Fruit fly (Drosophila melanogaster) whole organism, prepupa: ENCODE results near the gene CG13028.

Source experiments
- Blimp-1 ChIP-seq: fragments of 200-800 bp; sonication (Bioruptor generic); optimal IDR thresholded peaks from 3 replicates; lab custom pipeline; 2017; ENCODE audit warnings: missing biosample characterization, missing genetic modification characterization, mild to moderate bottlenecking, moderate library complexity, missing genetic modification reagents
- CG10631 ChIP-seq: fragments of 200-800 bp; sonication (Bioruptor generic); optimal IDR thresholded peaks from 2 replicates; lab custom pipeline; 2016; ENCODE audit warnings: missing biosample characterization, missing genetic modification characterization
- CG10669 ChIP-seq: fragments of 200-800 bp; sonication (Bioruptor generic); optimal IDR thresholded peaks from 3 replicates; lab custom pipeline; 2018; ENCODE audit warnings: missing biosample characterization, mild to moderate bottlenecking, missing genetic modification characterization, moderate library complexity
- CG11294 ChIP-seq: fragments of 200-800 bp; sonication (Bioruptor generic); IDR thresholded peaks from 2 replicates; pipeline ENCODE4 v1.3.6; 2022; ENCODE audit warnings: missing biosample characterization, missing genetic modification characterization
- CG11762 ChIP-seq: fragments of 200-800 bp; sonication (Bioruptor generic); optimal IDR thresholded peaks from 3 replicates; lab custom pipeline; 2016; ENCODE audit warnings: missing biosample characterization, missing genetic modification characterization; ENCODE audit not compliant: insufficient read depth
- CG11902 ChIP-seq: fragments of 200-800 bp; sonication (Bioruptor generic); optimal IDR thresholded peaks from 3 replicates; lab custom pipeline; 2016; ENCODE audit warnings: missing biosample characterization, missing genetic modification characterization
- CG15336 ChIP-seq: fragments of 200-800 bp; sonication (Bioruptor generic); IDR thresholded peaks from 2 replicates; pipeline ENCODE4 v1.3.6; 2022; ENCODE audit warnings: missing biosample characterization, missing genetic modification characterization
- CG16779 ChIP-seq: fragments of 200-800 bp; sonication (Bioruptor generic); optimal IDR thresholded peaks from 3 replicates; lab custom pipeline; 2017; ENCODE audit warnings: missing biosample characterization, mild to moderate bottlenecking, missing genetic modification characterization
- CG3032 ChIP-seq: fragments of 200-800 bp; optimal IDR thresholded peaks from 2 replicates; lab custom pipeline; 2019; ENCODE audit warnings: missing biosample characterization, mild to moderate bottlenecking, missing genetic modification characterization, moderate library complexity
- CG31627 ChIP-seq: fragments of 200-800 bp; sonication (Bioruptor generic); optimal IDR thresholded peaks from 3 replicates; lab custom pipeline; 2016; ENCODE audit warnings: missing biosample characterization, missing genetic modification characterization
- CG32006 ChIP-seq: fragments of 200-800 bp; sonication (Bioruptor generic); optimal IDR thresholded peaks from 3 replicates; lab custom pipeline; 2017; ENCODE audit warnings: missing biosample characterization, mild to moderate bottlenecking, missing genetic modification characterization
- CG3919 ChIP-seq: fragments of 200-800 bp; sonication (Bioruptor generic); optimal IDR thresholded peaks from 3 replicates; lab custom pipeline; 2016; ENCODE audit warnings: missing biosample characterization, missing genetic modification characterization
- CG4318 ChIP-seq: fragments of 200-800 bp; sonication (Bioruptor generic); optimal IDR thresholded peaks from 3 replicates; lab custom pipeline; 2017; ENCODE audit warnings: missing biosample characterization, mild to moderate bottlenecking, missing genetic modification characterization
- CG6163 ChIP-seq: fragments of 200-800 bp; sonication (Bioruptor generic); IDR thresholded peaks from 3 replicates; pipeline ENCODE4 v1.3.6; 2022; ENCODE audit warnings: missing biosample characterization, missing genetic modification characterization
- CG6276 ChIP-seq: fragments of 200-800 bp; sonication (Bioruptor generic); optimal IDR thresholded peaks from 2 replicates; lab custom pipeline; 2017; ENCODE audit warnings: missing biosample characterization, mild to moderate bottlenecking, missing genetic modification characterization
- CG6792 ChIP-seq: fragments of 200-800 bp; sonication (Bioruptor generic); optimal IDR thresholded peaks from 3 replicates; lab custom pipeline; 2016; ENCODE audit warnings: missing biosample characterization, missing genetic modification characterization
- CG6808 ChIP-seq: fragments of 200-800 bp; sonication (Bioruptor generic); optimal IDR thresholded peaks from 3 replicates; lab custom pipeline; 2017; ENCODE audit warnings: missing biosample characterization, missing genetic modification characterization, mild to moderate bottlenecking, moderate library complexity, missing genetic modification reagents
- CG8119 ChIP-seq: fragments of 200-800 bp; sonication (Bioruptor generic); IDR thresholded peaks from 3 replicates; pipeline ENCODE4 v1.3.6; 2022; ENCODE audit warnings: missing biosample characterization, missing genetic modification characterization
- CG8319 ChIP-seq: fragments of 200-800 bp; sonication (Bioruptor generic); optimal IDR thresholded peaks from 3 replicates; lab custom pipeline; 2016; ENCODE audit warnings: missing biosample characterization, missing genetic modification characterization
- CG9139 ChIP-seq: fragments of 200-800 bp; sonication (Bioruptor generic); optimal IDR thresholded peaks from 3 replicates; lab custom pipeline; 2017; ENCODE audit warnings: missing biosample characterization, mild to moderate bottlenecking, missing genetic modification characterization
- Eip75B ChIP-seq: fragments of 200-800 bp; sonication (Bioruptor generic); optimal IDR thresholded peaks from 3 replicates; lab custom pipeline; 2016; ENCODE audit warnings: missing biosample characterization, missing genetic modification characterization
- Eip78C ChIP-seq: fragments of 200-800 bp; sonication (Bioruptor generic); peaks from one replicate; lab custom pipeline; 2016; ENCODE audit warnings: missing biosample characterization, missing genetic modification characterization
- Eip93F ChIP-seq: fragments of 200-800 bp; sonication (Bioruptor generic); optimal IDR thresholded peaks from 2 replicates; lab custom pipeline; 2016; ENCODE audit warnings: missing biosample characterization, mild to moderate bottlenecking, missing genetic modification characterization
- Ets96B ChIP-seq: fragments of 200-800 bp; optimal IDR thresholded peaks from 2 replicates; lab custom pipeline; 2019; ENCODE audit warnings: missing biosample characterization, mild to moderate bottlenecking, missing genetic modification characterization, moderate library complexity
- Gug ChIP-seq: fragments of 200-800 bp; sonication (Bioruptor generic); IDR thresholded peaks from 2 replicates; pipeline ENCODE4 v1.3.6; 2022; ENCODE audit warnings: missing biosample characterization, missing genetic modification characterization
- Hr38 ChIP-seq: sonication (Bioruptor generic); optimal IDR thresholded peaks from 2 replicates; lab custom pipeline; 2016; ENCODE audit warnings: missing biosample characterization, missing genetic modification characterization
- Hr39 ChIP-seq: fragments of 200-800 bp; sonication (Bioruptor generic); optimal IDR thresholded peaks from 2 replicates; lab custom pipeline; 2016; ENCODE audit warnings: missing biosample characterization, missing genetic modification characterization
- Hr4 ChIP-seq: fragments of 200-800 bp; sonication (Bioruptor generic); optimal IDR thresholded peaks from 3 replicates; lab custom pipeline; 2016; ENCODE audit warnings: missing biosample characterization, missing genetic modification characterization
- Lpt ChIP-seq: fragments of 200-800 bp; sonication (Bioruptor generic); optimal IDR thresholded peaks from 3 replicates; lab custom pipeline; 2016; ENCODE audit warnings: missing biosample characterization, missing genetic modification characterization
- Met ChIP-seq: fragments of 200-800 bp; sonication (Bioruptor generic); optimal IDR thresholded peaks from 3 replicates; lab custom pipeline; 2016; ENCODE audit warnings: missing biosample characterization, missing genetic modification characterization
- OdsH ChIP-seq: fragments of 200-800 bp; sonication (Bioruptor generic); optimal IDR thresholded peaks from 3 replicates; lab custom pipeline; 2016; ENCODE audit warnings: missing biosample characterization, missing genetic modification characterization
- Sox102F ChIP-seq: fragments of 200-800 bp; sonication (Bioruptor generic); optimal IDR thresholded peaks from 2 replicates; lab custom pipeline; 2016; ENCODE audit warnings: missing biosample characterization, mild to moderate bottlenecking, missing genetic modification characterization
- Sox14 ChIP-seq: fragments of 200-800 bp; sonication (Bioruptor generic); optimal IDR thresholded peaks from 3 replicates; lab custom pipeline; 2016; ENCODE audit warnings: missing biosample characterization, missing genetic modification characterization
- acj6 ChIP-seq: fragments of 200-800 bp; sonication (Bioruptor generic); optimal IDR thresholded peaks from 3 replicates; lab custom pipeline; 2016; ENCODE audit warnings: missing biosample characterization, missing genetic modification characterization
- cyc ChIP-seq: fragments of 200-800 bp; sonication (Bioruptor generic); optimal IDR thresholded peaks from 3 replicates; lab custom pipeline; 2016; ENCODE audit warnings: missing biosample characterization, missing genetic modification characterization
- eg ChIP-seq: fragments of 200-800 bp; sonication (Bioruptor generic); IDR thresholded peaks from 3 replicates; pipeline ENCODE4 v1.3.6; 2022; ENCODE audit warnings: missing biosample characterization, missing genetic modification characterization
- esn ChIP-seq: fragments of 200-800 bp; sonication (Bioruptor generic); optimal IDR thresholded peaks from 2 replicates; lab custom pipeline; 2016; ENCODE audit warnings: missing biosample characterization, mild to moderate bottlenecking, missing genetic modification characterization, moderate library complexity
- fd59A ChIP-seq: fragments of 200-800 bp; sonication (Bioruptor generic); optimal IDR thresholded peaks from 2 replicates; lab custom pipeline; 2017; ENCODE audit warnings: missing biosample characterization, mild to moderate bottlenecking, missing genetic modification characterization, missing genetic modification reagents
- fd85E ChIP-seq: fragments of 200-800 bp; sonication (Bioruptor generic); optimal IDR thresholded peaks from 3 replicates; lab custom pipeline; 2016; ENCODE audit warnings: missing biosample characterization, missing genetic modification characterization
- lz ChIP-seq: fragments of 200-800 bp; sonication (Bioruptor generic); optimal IDR thresholded peaks from 3 replicates; lab custom pipeline; 2016; ENCODE audit warnings: missing biosample characterization, missing genetic modification characterization
- spab ChIP-seq: fragments of 200-800 bp; sonication (Bioruptor generic); optimal IDR thresholded peaks from 2 replicates; lab custom pipeline; 2017; ENCODE audit warnings: missing biosample characterization, mild to moderate bottlenecking, missing genetic modification characterization, missing genetic modification reagents
- svp ChIP-seq: fragments of 200-800 bp; sonication (Bioruptor generic); peaks from one replicate; lab custom pipeline; 2016; ENCODE audit warnings: missing biosample characterization, missing genetic modification characterization
- topi ChIP-seq: fragments of 200-800 bp; sonication (Bioruptor generic); optimal IDR thresholded peaks from 3 replicates; lab custom pipeline; 2016; ENCODE audit warnings: missing biosample characterization, missing genetic modification characterization
- vri ChIP-seq: fragments of 200-800 bp; sonication (Bioruptor generic); optimal IDR thresholded peaks from 3 replicates; lab custom pipeline; 2016; ENCODE audit warnings: missing biosample characterization, mild to moderate bottlenecking, missing genetic modification characterization

CG13028 gene

DNA sequence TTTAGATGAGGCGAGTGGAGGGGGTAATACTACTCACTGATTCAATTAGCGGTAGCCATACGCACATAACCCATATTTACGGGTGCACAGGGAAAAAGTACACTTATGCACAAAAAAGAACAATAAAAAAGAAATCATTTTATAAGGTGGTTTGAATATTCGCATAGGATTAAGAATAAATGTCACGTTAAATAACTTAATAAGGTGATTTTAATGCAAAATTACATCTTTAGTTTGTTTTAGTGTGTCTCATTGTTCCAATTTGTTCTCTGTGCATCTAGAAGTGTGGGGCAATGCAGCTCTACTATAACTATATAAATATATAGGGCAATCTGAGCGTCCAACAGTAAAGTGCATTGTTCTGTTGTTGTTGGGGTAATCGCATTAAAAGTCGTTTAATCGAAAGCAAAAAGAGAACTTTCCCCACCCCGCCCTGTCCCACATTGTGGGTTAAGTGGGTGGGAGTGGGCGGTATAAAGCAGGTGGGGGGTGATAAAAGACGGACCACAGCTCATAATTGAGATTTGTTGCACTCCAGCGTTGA, 30.3 kb upstream of the CG13028 start (continued):
- TF ChIP-seq CG6792 (no peak), CG16779 (tag; lab: Kevin White, UChicago) (no peak), Lpt (peak; percentile 11), CG4318 (peak; percentile 15), CG9139 (GFP tag; lab: Kevin White, UChicago) (peak; percentile 14), svp (GFP tag; lab: Kevin White, UChicago) (peak; percentile 55), Ets96B (tag; lab: Kevin White, UChicago) (peak; percentile 4), cyc (no peak), fd85E (GFP tag; lab: Kevin White, UChicago) (no peak), CG10631 (GFP tag; lab: Kevin White, UChicago) (peak; percentile 42), vri (no peak), Blimp-1 (GFP tag; lab: Kevin White, UChicago) (no peak), topi (no peak), CG8119 (GFP tag; lab: Robert Waterston, UW) (peak; percentile 81), Gug (GFP tag; lab: Robert Waterston, UW) (peak; percentile 70), CG10669 (GFP tag; lab: Kevin White, UChicago) (peak; percentile 14), CG32006 (peak; percentile 77), Hr38 (GFP tag; lab: Kevin White, UChicago) (no peak), CG6808 (no peak), Eip93F (no peak), lz (no peak), CG6276 (GFP tag; lab: Kevin White, UChicago) (peak; percentile 62)

DNA sequence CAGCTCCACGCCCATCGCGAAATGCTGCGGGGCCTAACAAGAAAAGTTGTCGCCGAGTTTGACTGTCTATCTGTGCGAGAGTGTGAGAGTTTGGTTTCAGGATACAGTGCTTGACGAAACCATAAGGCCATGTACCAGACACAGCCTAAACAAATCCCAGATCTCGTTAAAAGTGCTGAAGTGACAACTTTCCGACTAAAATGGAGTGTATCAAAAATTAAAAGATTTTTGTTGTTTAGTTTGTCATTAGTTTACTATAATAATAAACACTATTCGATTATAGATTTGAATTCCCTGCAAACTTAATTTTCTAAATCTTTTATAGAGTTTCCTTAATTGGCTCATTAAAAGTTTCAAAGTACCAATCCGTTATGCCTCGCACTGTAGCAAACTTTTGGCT, 29.4 kb upstream of the CG13028 start:
- TF ChIP-seq CG6276 (GFP tag; lab: Kevin White, UChicago) = peak; percentile 45
- TF ChIP-seq CG15336 (GFP tag; lab: Robert Waterston, UW) = peak; percentile 52; the same call in 1 of the 2 replicates
- TF ChIP-seq Hr4 (GFP tag; lab: Kevin White, UChicago) = peak; percentile 64
- TF ChIP-seq CG8119 (GFP tag; lab: Robert Waterston, UW) = peak; percentile 73
- TF ChIP-seq CG32006 = peak; percentile 42
- no peak for TF ChIP-seq CG6808
- no peak for TF ChIP-seq fd59A (GFP tag; lab: Kevin White, UChicago)
- TF ChIP-seq CG4318 = peak; percentile 13
- peak; percentile 29 for TF ChIP-seq OdsH (GFP tag; lab: Kevin White, UChicago)
- TF ChIP-seq CG6163 (GFP tag; lab: Robert Waterston, UW) = 0 out of 3 replicates have a peak, but pooled peaks have one; percentile 12
- TF ChIP-seq CG6792 = no peak
- TF ChIP-seq CG8319 = no peak
- TF ChIP-seq eg (GFP tag; lab: Robert Waterston, UW) = 0 out of 3 replicates have a peak, but pooled peaks have one; percentile 47

DNA sequence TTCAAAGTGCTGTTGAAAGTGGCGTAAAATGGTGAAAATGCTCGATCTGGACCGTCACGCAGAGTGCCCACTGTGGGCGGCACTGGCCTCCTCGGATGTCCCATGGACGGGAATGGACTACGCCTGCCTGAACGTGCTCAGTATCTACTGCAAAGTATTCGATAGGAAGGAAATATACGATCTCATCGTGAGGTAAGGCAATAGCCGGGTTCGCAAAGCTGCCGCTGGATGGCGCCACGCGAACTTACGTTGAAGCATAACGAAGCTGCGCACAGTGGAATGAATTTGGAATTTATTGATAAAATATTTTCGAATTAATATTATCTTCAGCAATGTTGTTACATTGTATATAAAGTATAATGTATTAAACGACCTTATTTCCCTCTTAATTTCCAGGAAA, 26.6 kb upstream of the CG13028 start:
- no peak for TF ChIP-seq Met (GFP tag; lab: Kevin White, UChicago)
- no peak for TF ChIP-seq Eip78C (GFP tag; lab: Kevin White, UChicago)
- TF ChIP-seq fd85E (GFP tag; lab: Kevin White, UChicago) = no peak
- TF ChIP-seq acj6 (GFP tag; lab: Kevin White, UChicago) = no peak
- TF ChIP-seq CG3919 (GFP tag; lab: Kevin White, UChicago) = peak; percentile 4
- no peak for TF ChIP-seq CG11294 (GFP tag; lab: Robert Waterston, UW)
- TF ChIP-seq Hr39 (GFP tag; lab: Kevin White, UChicago) = no peak
- no peak for TF ChIP-seq Sox102F
- TF ChIP-seq eg (GFP tag; lab: Robert Waterston, UW) = 0 out of 3 replicates have a peak, but pooled peaks have one; percentile 32
- TF ChIP-seq Sox14 = no peak
- TF ChIP-seq CG8119 (GFP tag; lab: Robert Waterston, UW) = no peak
- TF ChIP-seq CG6792 = no peak
- no peak for TF ChIP-seq esn (GFP tag; lab: Kevin White, UChicago)
- no peak for TF ChIP-seq OdsH (GFP tag; lab: Kevin White, UChicago)
- TF ChIP-seq spab (GFP tag; lab: Kevin White, UChicago) = no peak
- peak; percentile 24 for TF ChIP-seq vri
- TF ChIP-seq Hr38 (GFP tag; lab: Kevin White, UChicago) = no peak
- TF ChIP-seq CG3032 = no peak
- no peak for TF ChIP-seq Eip75B (GFP tag; lab: Kevin White, UChicago)
- TF ChIP-seq CG10669 (GFP tag; lab: Kevin White, UChicago) = no peak
- TF ChIP-seq lz = no peak
- no peak for TF ChIP-seq CG6276 (GFP tag; lab: Kevin White, UChicago)
- peak; percentile 7 for TF ChIP-seq Lpt
- TF ChIP-seq CG11902 (GFP tag; lab: Kevin White, UChicago) = no peak
- no peak for TF ChIP-seq CG11762 (GFP tag; lab: Kevin White, UChicago)
- TF ChIP-seq CG31627 (GFP tag; lab: Kevin White, UChicago) = no peak
